Fruit fly (Drosophila melanogaster): ENCODE results near the gene CG18508.

The CG18508 gene

DNA sequence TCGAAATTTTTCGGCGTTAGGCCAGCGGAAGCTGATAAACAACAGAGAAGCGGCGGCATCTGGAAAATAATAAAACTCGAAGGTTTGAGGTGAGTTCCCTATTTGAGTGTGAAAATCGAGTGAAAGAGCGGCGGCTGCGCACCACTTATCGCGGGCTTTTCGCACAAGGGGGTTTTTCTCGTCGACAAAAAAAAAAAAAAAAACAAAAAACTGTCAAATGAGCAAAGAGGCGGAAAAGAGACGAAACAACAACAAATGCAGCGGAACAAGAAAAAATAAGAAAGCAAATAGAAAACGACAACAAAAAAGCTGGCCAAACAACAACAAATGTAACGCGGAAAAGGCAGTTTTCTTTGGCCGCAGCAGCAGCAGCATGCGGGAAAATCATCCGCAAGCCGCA is 16.8 kb upstream of the CG18508 start:
- TF ChIP-seq lola (GFP tag; optimal IDR thresholded peaks at IDR 0.05): no peak
- TF ChIP-seq sage (GFP tag; optimal IDR thresholded peaks at IDR 0.05): no peak
- no peak for TF ChIP-seq tai (GFP tag; optimal IDR thresholded peaks at IDR 0.05)
- no peak for TF ChIP-seq Hr83 (GFP tag; optimal IDR thresholded peaks at IDR 0.05; ENCODE audit: poor library complexity, severe bottlenecking)
- TF ChIP-seq rgr (GFP tag; optimal IDR thresholded peaks at IDR 0.05): no peak
- TF ChIP-seq Hr78 (GFP tag; optimal IDR thresholded peaks at IDR 0.05): no peak
- TF ChIP-seq Rel (GFP tag; optimal IDR thresholded peaks at IDR 0.05): no peak
- TF ChIP-seq Rel (tag; optimal IDR thresholded peaks at IDR 0.05): peak; percentile 10
- no peak for TF ChIP-seq Jra (GFP tag; optimal IDR thresholded peaks at IDR 0.05)

DNA sequence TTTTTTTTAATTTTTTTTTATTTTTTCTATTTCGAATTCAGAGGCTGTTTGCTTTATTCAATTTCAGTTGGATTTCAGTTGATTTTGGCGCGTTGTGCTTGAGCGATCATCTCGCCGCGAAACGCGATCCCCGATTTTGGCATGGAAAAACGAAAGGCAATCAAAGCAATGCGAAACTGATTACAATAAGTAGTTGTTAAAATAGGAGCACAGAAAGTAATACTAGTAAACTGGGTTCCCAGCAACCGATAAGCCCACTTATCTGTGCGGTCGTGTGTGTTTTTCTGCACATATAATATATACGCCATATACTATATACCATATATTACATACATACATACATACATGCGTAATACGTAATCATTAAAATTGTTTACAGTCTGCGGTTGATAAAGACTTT is 16.2 kb upstream of the CG18508 start:
- no peak for TF ChIP-seq dl (GFP tag; optimal IDR thresholded peaks at IDR 0.05; ENCODE audit: insufficient read depth in 1 of 2, partially characterized antibody in 2 of 2)
- TF ChIP-seq Jra (GFP tag; optimal IDR thresholded peaks at IDR 0.05): no peak
- TF ChIP-seq Abd-B (GFP tag; optimal IDR thresholded peaks at IDR 0.05): no peak
- TF ChIP-seq dsf (GFP tag; optimal IDR thresholded peaks at IDR 0.05; ENCODE audit: borderline replicate concordance): no peak

DNA sequence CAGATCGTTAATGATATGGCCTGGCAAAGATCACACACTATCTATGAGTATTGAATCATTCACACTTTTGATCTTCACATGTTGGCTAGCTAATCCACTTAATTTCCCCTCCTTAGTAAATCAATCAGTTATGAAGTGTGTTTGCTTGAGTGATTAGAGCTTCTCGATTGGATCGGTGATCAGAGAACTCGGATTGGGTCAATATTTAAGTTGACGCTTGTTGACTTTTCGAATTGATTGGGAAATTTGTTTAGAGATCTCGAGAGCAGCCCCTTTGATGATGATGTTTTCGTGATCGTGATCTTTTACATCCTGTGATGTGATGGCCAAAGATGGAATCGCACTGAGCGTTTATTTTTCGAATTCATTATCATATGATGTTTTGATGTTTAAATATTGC is 15.5 kb upstream of the CG18508 start:
- no peak for TF ChIP-seq OdsH (GFP tag; optimal IDR thresholded peaks at IDR 0.05)
- no peak for TF ChIP-seq h (GFP tag; optimal IDR thresholded peaks at IDR 0.05)
- TF ChIP-seq HLH106 (tag; optimal IDR thresholded peaks at IDR 0.05): no peak
- no peak for TF ChIP-seq jim (GFP tag; optimal IDR thresholded peaks at IDR 0.05)
- TF ChIP-seq dsf (GFP tag; optimal IDR thresholded peaks at IDR 0.05; ENCODE audit: borderline replicate concordance): no peak
- no peak for TF ChIP-seq usp (GFP tag; optimal IDR thresholded peaks at IDR 0.05)
- no peak for TF ChIP-seq woc (GFP tag; optimal IDR thresholded peaks at IDR 0.05)
- no peak for TF ChIP-seq pan (optimal IDR thresholded peaks at IDR 0.05)
- no peak for TF ChIP-seq sage (GFP tag; optimal IDR thresholded peaks at IDR 0.05)
- no peak for TF ChIP-seq Dif (GFP tag; optimal IDR thresholded peaks at IDR 0.05; ENCODE audit: partially characterized antibody)
- TF ChIP-seq Myc (optimal IDR thresholded peaks at IDR 0.05): no peak
- TF ChIP-seq CrebA (GFP tag; optimal IDR thresholded peaks at IDR 0.05; ENCODE audit: borderline replicate concordance): no peak
- no peak for TF ChIP-seq Jra (GFP tag; optimal IDR thresholded peaks at IDR 0.05)

DNA sequence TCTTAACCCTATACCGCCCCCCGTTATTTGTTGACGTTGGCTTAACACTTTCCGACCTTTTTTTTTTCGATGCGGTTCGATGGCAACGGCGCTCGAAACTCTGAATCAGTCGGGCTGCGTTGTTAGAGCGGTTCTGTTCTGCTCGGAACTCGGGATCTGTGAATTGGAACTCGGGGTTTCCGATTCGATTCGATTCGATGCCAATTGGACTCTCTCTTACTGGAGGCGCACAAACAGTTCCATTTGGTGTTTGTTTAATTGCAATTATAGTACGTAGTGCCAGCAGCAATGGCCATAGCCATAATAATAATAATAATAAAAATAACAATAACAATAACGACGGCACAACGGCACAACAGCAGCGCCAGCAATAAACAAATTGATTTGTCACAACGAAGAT is 14.7 kb upstream of the CG18508 start:
- TF ChIP-seq Jra (GFP tag; optimal IDR thresholded peaks at IDR 0.05): no peak
- TF ChIP-seq h (GFP tag; optimal IDR thresholded peaks at IDR 0.05): no peak
- no peak for TF ChIP-seq CrebA (GFP tag; optimal IDR thresholded peaks at IDR 0.05; ENCODE audit: borderline replicate concordance)
- no peak for TF ChIP-seq dl (GFP tag; optimal IDR thresholded peaks at IDR 0.05; ENCODE audit: insufficient read depth in 1 of 2, partially characterized antibody in 2 of 2)
- TF ChIP-seq usp (GFP tag; optimal IDR thresholded peaks at IDR 0.05): no peak
- no peak for TF ChIP-seq rgr (GFP tag; optimal IDR thresholded peaks at IDR 0.05)
- no peak for TF ChIP-seq lola (GFP tag; optimal IDR thresholded peaks at IDR 0.05)
- no peak for TF ChIP-seq fru (GFP tag; optimal IDR thresholded peaks at IDR 0.05)
- TF ChIP-seq jim (GFP tag; optimal IDR thresholded peaks at IDR 0.05): no peak
- no peak for TF ChIP-seq brk (GFP tag; optimal IDR thresholded peaks at IDR 0.05)
- TF ChIP-seq ey (GFP tag; optimal IDR thresholded peaks at IDR 0.05): no peak
- TF ChIP-seq Hr78 (GFP tag; optimal IDR thresholded peaks at IDR 0.05): no peak
- TF ChIP-seq dsf (GFP tag; optimal IDR thresholded peaks at IDR 0.05; ENCODE audit: borderline replicate concordance): no peak

DNA sequence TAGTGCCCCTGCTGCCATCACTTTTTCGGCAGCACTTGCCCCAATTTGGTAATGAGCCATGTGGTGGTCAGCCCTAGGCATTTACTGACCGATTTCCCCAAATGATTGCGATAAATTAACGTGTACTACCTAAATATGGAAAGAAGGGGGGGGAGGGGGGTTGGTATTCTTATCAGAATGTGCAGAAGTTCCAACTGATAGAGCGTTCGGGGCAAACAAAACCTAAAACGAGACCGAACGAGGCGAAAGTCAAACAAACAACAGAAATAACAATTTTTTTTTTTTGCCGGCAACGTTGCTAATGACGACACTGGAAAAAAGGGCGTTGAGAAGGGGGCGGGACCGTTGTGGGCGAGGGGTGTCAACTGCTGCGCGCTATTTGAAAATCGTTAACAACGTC is 13.6 kb upstream of the CG18508 start:
- no peak for TF ChIP-seq usp (GFP tag; optimal IDR thresholded peaks at IDR 0.05)
- TF ChIP-seq tai (GFP tag; optimal IDR thresholded peaks at IDR 0.05): no peak
- no peak for TF ChIP-seq Abd-B (GFP tag; optimal IDR thresholded peaks at IDR 0.05)
- no peak for TF ChIP-seq Hr83 (GFP tag; optimal IDR thresholded peaks at IDR 0.05; ENCODE audit: poor library complexity, severe bottlenecking)
- TF ChIP-seq Myc (optimal IDR thresholded peaks at IDR 0.05): no peak

DNA sequence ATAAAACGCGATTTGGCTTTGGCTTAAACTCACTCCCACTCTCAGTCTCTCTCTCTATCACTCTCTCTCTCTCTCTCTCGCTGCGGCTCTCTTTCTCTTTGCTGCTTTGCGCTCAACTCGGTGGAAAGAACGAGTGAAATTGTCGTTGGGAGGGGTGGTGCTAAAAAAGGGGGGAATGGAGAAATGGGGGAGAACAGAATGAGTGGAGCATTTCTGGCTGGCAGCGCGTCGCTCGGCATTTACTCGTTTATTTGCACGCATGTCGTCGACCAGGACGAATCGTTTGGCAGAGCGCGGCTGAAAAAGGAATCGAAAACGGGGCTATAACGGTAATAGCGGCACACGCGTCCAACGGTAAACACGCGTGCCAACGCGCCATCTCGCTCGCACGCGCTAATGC is 3.3 kb upstream of the CG18508 start, which contains the start of gene dnc:
Gene dnc, plus strand, starts transcription at position 248 of the 400 bp plus-strand sequence.
- TF ChIP-seq Sp1 (GFP tag; optimal IDR thresholded peaks at IDR 0.05): peak; percentile 17
- peak; percentile 67 for TF ChIP-seq Vsx2 (GFP tag; optimal IDR thresholded peaks at IDR 0.05; ENCODE audit: partially characterized antibody)
- TF ChIP-seq dl (GFP tag; optimal IDR thresholded peaks at IDR 0.05; ENCODE audit: insufficient read depth in 1 of 2, partially characterized antibody in 2 of 2): peak; percentile 75 to 87
- TF ChIP-seq Mio (GFP tag; optimal IDR thresholded peaks at IDR 0.05): no peak
- TF ChIP-seq Myc (optimal IDR thresholded peaks at IDR 0.05): no peak
- peak; percentile 92 for TF ChIP-seq Dif (GFP tag; optimal IDR thresholded peaks at IDR 0.05; ENCODE audit: partially characterized antibody)
- peak; percentile 18 for TF ChIP-seq rgr (GFP tag; optimal IDR thresholded peaks at IDR 0.05)
